Worm (Caenorhabditis elegans) whole organism, L3 larva: Measurements from ENCODE around the gene F43C11.3.

Experiments used
- R02D3.7 ChIP-seq: fragments of 150-350 bp; optimal IDR thresholded peaks from 2 replicates; lab custom pipeline; 2014; ENCODE audit warnings: missing biosample characterization, missing genetic modification characterization
- ZK546.5 ChIP-seq: sonication (generic microtip); optimal IDR thresholded peaks from 2 replicates; lab custom pipeline; 2017; ENCODE audit warnings: missing biosample characterization, missing genetic modification characterization
- aly-2 ChIP-seq: fragments of 150-350 bp; optimal IDR thresholded peaks from 2 replicates; lab custom pipeline; 2014; ENCODE audit warnings: missing biosample characterization, missing genetic modification characterization
- ama-1 ChIP-seq: fragments of 150-350 bp; optimal IDR thresholded peaks from 2 replicates; lab custom pipeline; 2018
- ceh-16 ChIP-seq: sonication (generic microtip); optimal IDR thresholded peaks from 2 replicates; lab custom pipeline; 2017; ENCODE audit warnings: missing biosample characterization, missing genetic modification characterization
- ceh-28 ChIP-seq: fragments of 150-350 bp; optimal IDR thresholded peaks from 2 replicates; lab custom pipeline; 2014; ENCODE audit warnings: missing biosample characterization, missing genetic modification reagents, missing genetic modification characterization
- ceh-9 ChIP-seq: sonication (generic microtip); optimal IDR thresholded peaks from 2 replicates; lab custom pipeline; 2018; ENCODE audit warnings: missing biosample characterization, missing genetic modification characterization
- daf-12 ChIP-seq: fragments of 150-350 bp; optimal IDR thresholded peaks from 2 replicates; lab custom pipeline; 2014; ENCODE audit warnings: missing biosample characterization, missing genetic modification reagents, missing genetic modification characterization
- egl-27 ChIP-seq: sonication (generic microtip); optimal IDR thresholded peaks from 4 replicates; lab custom pipeline; 2017; ENCODE audit warnings: missing biosample characterization, missing genetic modification reagents, missing genetic modification characterization
- egl-5 ChIP-seq: fragments of 150-350 bp; optimal IDR thresholded peaks from 2 replicates; lab custom pipeline; 2017; ENCODE audit warnings: missing biosample characterization, missing genetic modification reagents, missing genetic modification characterization, inconsistent platforms
- elt-1 ChIP-seq: fragments of 150-350 bp; optimal IDR thresholded peaks from 2 replicates; lab custom pipeline; 2014; ENCODE audit warnings: missing biosample characterization, missing genetic modification characterization
- elt-2 ChIP-seq: sonication (generic microtip); optimal IDR thresholded peaks from 2 replicates; lab custom pipeline; 2016; ENCODE audit warnings: missing genetic modification reagents, mild to moderate bottlenecking, missing genetic modification characterization, missing compliant biosample characterization
- eor-1 ChIP-seq, 2 experiments: fragments of 150-350 bp; optimal IDR thresholded peaks; 2 replicates each; lab custom pipeline; 2014 to 2018; ENCODE audit warnings: missing biosample characterization in 2 of 2, missing genetic modification characterization in 2 of 2
- fkh-10 ChIP-seq: sonication (generic microtip); optimal IDR thresholded peaks from 2 replicates; lab custom pipeline; 2017; ENCODE audit warnings: missing biosample characterization, missing genetic modification reagents, missing genetic modification characterization
- fkh-2 ChIP-seq: fragments of 150-350 bp; optimal IDR thresholded peaks from 2 replicates; lab custom pipeline; 2014; ENCODE audit warnings: missing biosample characterization, missing genetic modification reagents, missing genetic modification characterization
- fos-1 ChIP-seq: fragments of 150-350 bp; optimal IDR thresholded peaks from 2 replicates; lab custom pipeline; 2014; ENCODE audit warnings: missing biosample characterization, missing genetic modification characterization
- hmg-11 ChIP-seq: sonication (generic microtip); optimal IDR thresholded peaks from 2 replicates; lab custom pipeline; 2016; ENCODE audit warnings: missing genetic modification characterization, missing compliant biosample characterization
- lin-15B ChIP-seq: fragments of 150-350 bp; optimal IDR thresholded peaks from 2 replicates; lab custom pipeline; 2014; ENCODE audit warnings: missing biosample characterization, missing genetic modification characterization
- lin-39 ChIP-seq: fragments of 150-350 bp; optimal IDR thresholded peaks from 2 replicates; lab custom pipeline; 2018; ENCODE audit warnings: missing biosample characterization, missing genetic modification reagents, missing genetic modification characterization
- lsy-12 ChIP-seq: sonication (generic microtip); optimal IDR thresholded peaks from 2 replicates; lab custom pipeline; 2016; ENCODE audit warnings: mild to moderate bottlenecking, missing genetic modification characterization, missing compliant biosample characterization
- mdl-1 ChIP-seq: fragments of 150-350 bp; optimal IDR thresholded peaks from 2 replicates; lab custom pipeline; 2014; ENCODE audit warnings: missing biosample characterization, missing genetic modification characterization
- mml-1 ChIP-seq: fragments of 150-350 bp; sonication (generic microtip); optimal IDR thresholded peaks from 3 replicates; lab custom pipeline; 2014; ENCODE audit warnings: missing biosample characterization, missing genetic modification characterization
- nfya-1 ChIP-seq: sonication (generic microtip); optimal IDR thresholded peaks from 2 replicates; lab custom pipeline; 2017; ENCODE audit warnings: missing genetic modification characterization, mild to moderate bottlenecking, missing compliant biosample characterization, antibody characterized with exemption, moderate library complexity; ENCODE audit not compliant: insufficient read depth
- nhr-11 ChIP-seq: fragments of 150-350 bp; optimal IDR thresholded peaks from 2 replicates; lab custom pipeline; 2014; ENCODE audit warnings: missing biosample characterization, missing genetic modification characterization
- nhr-12 ChIP-seq: fragments of 150-350 bp; optimal IDR thresholded peaks from 2 replicates; lab custom pipeline; 2014; ENCODE audit warnings: missing biosample characterization, missing genetic modification characterization
- nhr-237 ChIP-seq: fragments of 150-350 bp; optimal IDR thresholded peaks from 2 replicates; lab custom pipeline; 2014; ENCODE audit warnings: missing biosample characterization, missing genetic modification characterization
- nhr-25 ChIP-seq: sonication (generic microtip); optimal IDR thresholded peaks from 2 replicates; lab custom pipeline; 2017; ENCODE audit warnings: missing biosample characterization, missing genetic modification characterization
- nhr-28 ChIP-seq: fragments of 150-350 bp; optimal IDR thresholded peaks from 2 replicates; lab custom pipeline; 2014; ENCODE audit warnings: missing biosample characterization, missing genetic modification characterization
- nhr-67 ChIP-seq: fragments of 150-350 bp; optimal IDR thresholded peaks from 2 replicates; lab custom pipeline; 2014; ENCODE audit warnings: missing biosample characterization, missing genetic modification characterization
- nhr-76 ChIP-seq: fragments of 150-350 bp; sonication (generic microtip); optimal IDR thresholded peaks from 5 replicates; lab custom pipeline; 2014; ENCODE audit warnings: missing biosample characterization, missing genetic modification characterization
- pqm-1 ChIP-seq: fragments of 150-350 bp; optimal IDR thresholded peaks from 2 replicates; lab custom pipeline; 2017; ENCODE audit warnings: missing biosample characterization, missing genetic modification characterization, inconsistent platforms
- tbx-2 ChIP-seq: sonication (generic microtip); optimal IDR thresholded peaks from 2 replicates; lab custom pipeline; 2016; ENCODE audit warnings: mild to moderate bottlenecking, missing genetic modification characterization, missing compliant biosample characterization
- unc-39 ChIP-seq: sonication (generic microtip); optimal IDR thresholded peaks from 4 replicates; lab custom pipeline; 2017; ENCODE audit warnings: missing biosample characterization, missing genetic modification characterization
- ztf-11 ChIP-seq: fragments of 150-350 bp; optimal IDR thresholded peaks from 2 replicates; lab custom pipeline; 2014; ENCODE audit warnings: missing biosample characterization, missing genetic modification characterization
- ztf-4 ChIP-seq: fragments of 150-350 bp; optimal IDR thresholded peaks from 2 replicates; lab custom pipeline; 2014; ENCODE audit warnings: missing biosample characterization, missing genetic modification characterization

Gene F43C11.3

DNA sequence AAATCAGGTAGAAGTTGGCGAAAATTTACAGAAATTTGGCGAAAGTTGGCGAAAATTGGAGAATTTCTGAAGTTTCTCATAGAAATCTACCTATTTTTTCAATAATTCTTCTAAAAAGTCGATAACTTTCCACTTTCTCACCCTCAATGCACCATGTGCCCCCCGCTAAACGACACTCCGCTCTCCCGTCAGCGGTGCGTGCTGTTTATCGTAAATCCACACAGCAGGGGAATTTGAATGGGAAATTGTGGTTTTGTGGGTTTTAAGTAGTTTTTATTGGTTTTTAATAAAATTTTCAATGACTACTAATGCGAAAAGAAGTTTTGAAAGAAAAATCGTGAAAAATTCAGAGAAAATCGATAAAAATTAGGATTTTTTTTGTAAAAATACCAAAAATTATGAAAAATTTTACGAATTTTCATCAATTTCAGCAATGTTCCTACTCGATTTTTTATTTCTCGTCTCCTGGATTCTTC is 11.1 kb upstream of the F43C11.3 start, which contains the start of gene F43C11.6 (continued):
- TF ChIP-seq tbx-2 (tag; lab: Kevin White, UChicago): no peak
- no peak for TF ChIP-seq fkh-10 (GFP tag; lab: Kevin White, UChicago)
- TF ChIP-seq nhr-12: no peak
- TF ChIP-seq lin-39: peak; percentile 37
- peak; percentile 87 for TF ChIP-seq R02D3.7 (tag; lab: Kevin White, UChicago)
- peak; percentile 21 for TF ChIP-seq egl-5
- TF ChIP-seq nfya-1 (tag; lab: Kevin White, UChicago): peak; percentile 51
- TF ChIP-seq ceh-28 (tag; lab: Kevin White, UChicago): no peak
- no peak for TF ChIP-seq ama-1 (lab: Kevin White, UChicago)
- TF ChIP-seq ztf-11 (tag; lab: Kevin White, UChicago): no peak

DNA sequence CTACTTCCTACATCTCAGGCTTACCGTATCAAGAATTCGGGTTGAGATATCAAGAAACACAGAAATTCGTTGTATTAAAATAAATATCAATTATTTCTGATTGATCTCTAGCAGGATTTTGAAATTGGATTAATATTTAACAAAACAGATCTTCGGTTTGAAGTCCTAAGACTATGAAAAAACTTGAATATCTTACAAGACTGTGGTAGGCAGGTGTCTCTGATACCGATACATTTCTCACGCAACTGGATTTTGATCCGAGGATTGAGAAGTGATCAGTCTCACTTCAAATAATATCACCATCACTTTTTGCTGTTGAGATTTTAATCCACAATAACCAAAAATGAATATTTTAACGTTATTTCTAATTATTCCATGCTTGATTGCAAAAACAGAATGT is 6.4 kb upstream of the F43C11.3 start, which contains the start of gene F43C11.4:
TSS of gene F43C11.4 (plus strand) at position 301 of the 400 bp plus-strand sequence.
- no peak for TF ChIP-seq ztf-4
- TF ChIP-seq lsy-12 (tag; lab: Kevin White, UChicago): no peak
- TF ChIP-seq nhr-237 (tag; lab: Kevin White, UChicago): no peak

DNA sequence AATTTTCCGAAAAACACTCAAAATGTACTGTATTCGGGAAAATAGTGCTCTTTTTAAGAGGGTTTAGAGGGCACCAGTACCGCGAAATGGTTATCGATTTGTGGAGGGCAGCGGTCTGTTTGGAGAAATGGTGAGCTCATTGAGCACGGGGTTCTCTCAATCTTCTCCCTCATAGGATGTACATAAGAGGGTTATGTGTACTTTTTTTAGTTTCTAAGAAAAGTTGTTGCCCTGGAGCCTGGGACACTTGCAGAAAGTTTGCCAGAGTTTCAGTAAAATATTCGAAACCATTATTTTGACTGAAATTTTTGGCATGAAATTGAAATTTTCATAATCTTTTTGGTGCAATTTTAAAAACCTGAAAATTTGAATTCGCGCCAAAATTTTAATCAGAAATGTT is 566 bp upstream of the F43C11.3 start, which contains the start of gene F43C11.10:
TSS of gene F43C11.10 (minus strand) at position 101 of the 400 bp plus-strand sequence.
- TF ChIP-seq ceh-9 (tag; lab: Kevin White, UChicago) (no peak), elt-1 (tag; lab: Kevin White, UChicago) (no peak), egl-27 (tag; lab: Kevin White, UChicago) (no peak), lin-39 (no peak), lsy-12 (tag; lab: Kevin White, UChicago) (no peak), nhr-237 (tag; lab: Kevin White, UChicago) (no peak), aly-2 (tag; lab: Kevin White, UChicago) (no peak), daf-12 (no peak), nhr-11 (tag; lab: Kevin White, UChicago) (no peak), nhr-67 (tag; lab: Kevin White, UChicago) (no peak)

DNA sequence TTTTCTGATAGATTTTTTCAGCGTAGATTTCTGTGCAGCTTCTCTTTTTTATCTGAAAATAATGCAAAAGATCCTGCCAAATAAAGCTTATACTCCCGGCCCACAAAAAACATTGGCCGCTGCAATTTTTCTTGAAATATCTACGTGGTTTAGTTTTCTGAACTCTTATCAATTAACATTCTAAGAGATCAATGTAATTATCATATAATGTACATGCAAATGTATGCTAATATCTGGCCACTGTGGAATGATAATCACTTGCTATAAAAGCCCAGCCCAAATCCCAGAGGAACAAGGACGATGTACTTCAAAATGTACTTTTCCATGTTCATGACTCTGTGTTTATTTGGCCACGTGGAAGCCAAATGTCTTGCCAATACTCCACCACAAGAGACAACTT is 1.4 kb downstream of the F43C11.3 start, which contains the start of gene F43C11.2:
TSS of gene F43C11.2 (plus strand) at position 301 of the 400 bp plus-strand sequence.
- TF ChIP-seq ztf-11 (tag; lab: Kevin White, UChicago): no peak
- TF ChIP-seq hmg-11 (tag; lab: Kevin White, UChicago): no peak
- no peak for TF ChIP-seq fos-1 (tag; lab: Kevin White, UChicago)
- no peak for TF ChIP-seq elt-1 (tag; lab: Kevin White, UChicago)
- TF ChIP-seq ceh-28 (tag; lab: Kevin White, UChicago): no peak
- TF ChIP-seq ceh-9 (tag; lab: Kevin White, UChicago): no peak
- no peak for TF ChIP-seq lin-15B (tag; lab: Kevin White, UChicago)
- no peak for TF ChIP-seq ama-1 (lab: Kevin White, UChicago)
- TF ChIP-seq fkh-2 (tag; lab: Kevin White, UChicago): no peak
- no peak for TF ChIP-seq nhr-25 (tag; lab: Kevin White, UChicago)
- TF ChIP-seq ceh-16 (tag; lab: Kevin White, UChicago): no peak
- no peak for TF ChIP-seq nhr-11 (tag; lab: Kevin White, UChicago)
- no peak for TF ChIP-seq tbx-2 (tag; lab: Kevin White, UChicago)
- no peak for TF ChIP-seq egl-5
- TF ChIP-seq egl-27 (tag; lab: Kevin White, UChicago): no peak
- no peak for TF ChIP-seq mdl-1
- TF ChIP-seq ZK546.5 (tag; lab: Kevin White, UChicago): no peak
- no peak for TF ChIP-seq eor-1 (tag; optimal IDR thresholded peaks at IDR 0.05; lab: Kevin White, UChicago)
- no peak for TF ChIP-seq nhr-28
- TF ChIP-seq unc-39 (tag; lab: Kevin White, UChicago): no peak
- TF ChIP-seq, all 47 proteins: peak for 0

DNA sequence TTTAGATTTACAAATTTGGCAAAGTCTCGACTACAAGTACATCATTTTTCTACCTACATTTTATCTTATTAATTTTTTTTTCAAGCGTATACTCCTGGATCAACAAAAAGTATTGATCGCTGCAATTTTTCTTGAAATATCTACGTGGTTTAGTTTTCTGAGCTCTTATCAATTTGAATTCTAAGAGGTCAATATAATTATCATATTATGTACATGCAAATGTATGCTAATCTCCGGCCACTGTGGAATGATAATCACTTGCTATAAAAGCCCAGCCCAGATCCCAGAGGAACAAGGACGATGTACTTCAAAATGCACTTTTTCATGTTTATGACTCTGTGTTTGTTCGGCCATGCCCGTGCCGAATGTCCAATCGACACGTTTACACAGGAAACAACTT is 3.7 kb downstream of the F43C11.3 start, which contains the start of gene F43C11.1:
TSS of gene F43C11.1 (plus strand) at position 301 of the 400 bp plus-strand sequence.
- TF ChIP-seq pqm-1 (tag; lab: Kevin White, UChicago) (no peak), lsy-12 (tag; lab: Kevin White, UChicago) (no peak), nfya-1 (tag; lab: Kevin White, UChicago) (no peak), nhr-76 (no peak), nhr-237 (tag; lab: Kevin White, UChicago) (no peak), mdl-1 (no peak), ceh-16 (tag; lab: Kevin White, UChicago) (no peak), mml-1 (tag; lab: Kevin White, UChicago) (no peak), elt-2 (tag; lab: Kevin White, UChicago) (no peak), unc-39 (tag; lab: Kevin White, UChicago) (no peak)
